Fruit fly (Drosophila melanogaster) whole organism, embryonic: Measurements from ENCODE around the gene Naa20A.
A peak's percentile ranks its signal among the peaks of the same experiment; 100 is the strongest.

ENCODE experiments used
- Atf-2 ChIP-seq: fragments of 200-800 bp; sonication (Bioruptor generic); optimal IDR thresholded peaks from 2 replicates; lab custom pipeline; 2016; ENCODE audit warnings: missing biosample characterization, missing genetic modification characterization
- CG10654 ChIP-seq: fragments of 200-800 bp; sonication (Bioruptor generic); optimal IDR thresholded peaks from 2 replicates; lab custom pipeline; 2016; ENCODE audit warnings: missing biosample characterization, missing genetic modification characterization
- CG12769 ChIP-seq: fragments of 200-800 bp; sonication (Bioruptor generic); optimal IDR thresholded peaks from 2 replicates; lab custom pipeline; 2019; ENCODE audit warnings: missing biosample characterization, mild to moderate bottlenecking, missing genetic modification characterization, moderate library complexity
- CG30020 ChIP-seq: fragments of 200-800 bp; optimal IDR thresholded peaks from 2 replicates; lab custom pipeline; 2019; ENCODE audit warnings: missing biosample characterization, mild to moderate bottlenecking, missing genetic modification characterization, moderate library complexity
- CG34422 ChIP-seq: fragments of 200-800 bp; sonication (Bioruptor generic); IDR thresholded peaks from 3 replicates; pipeline ENCODE4 v1.3.6; 2022; ENCODE audit warnings: missing biosample characterization, missing genetic modification characterization
- CG3838 ChIP-seq: fragments of 200-800 bp; sonication (Bioruptor generic); optimal IDR thresholded peaks from 3 replicates; lab custom pipeline; 2016; ENCODE audit warnings: missing biosample characterization, missing genetic modification characterization
- CG6254 ChIP-seq: fragments of 200-800 bp; sonication (Bioruptor generic); optimal IDR thresholded peaks from 3 replicates; lab custom pipeline; 2017; ENCODE audit warnings: mild to moderate bottlenecking, missing biosample characterization, missing genetic modification reagents, missing genetic modification characterization
- D19B ChIP-seq: fragments of 200-800 bp; sonication (Bioruptor generic); optimal IDR thresholded peaks from 2 replicates; lab custom pipeline; 2017; ENCODE audit warnings: missing biosample characterization, mild to moderate bottlenecking, missing genetic modification characterization
- Gsc ChIP-seq: fragments of 200-800 bp; sonication (Bioruptor generic); IDR thresholded peaks from 2 replicates; pipeline ENCODE4 v1.3.6; 2022; ENCODE audit warnings: missing biosample characterization, missing genetic modification characterization
- Med ChIP-seq: fragments of 200-800 bp; sonication (Bioruptor generic); peaks from one replicate; lab custom pipeline; 2016; ENCODE audit warnings: missing biosample characterization, missing genetic modification characterization, mild to moderate bottlenecking, inconsistent platforms, moderate library complexity
- crp ChIP-seq, 2 experiments: fragments of 200-800 bp; sonication (Bioruptor generic); optimal IDR thresholded peaks; 2 replicates in 1 of 2; 3 replicates in 1 of 2; lab custom pipeline; 2017; ENCODE audit warnings: missing biosample characterization in 2 of 2, missing genetic modification characterization in 2 of 2, mild to moderate bottlenecking in 1 of 2, moderate library complexity in 1 of 2
- exex ChIP-seq: fragments of 200-800 bp; sonication (Bioruptor generic); optimal IDR thresholded peaks from 4 replicates; lab custom pipeline; 2018; ENCODE audit warnings: missing biosample characterization, mild to moderate bottlenecking, missing genetic modification characterization, moderate library complexity
- sd ChIP-seq: fragments of 200-800 bp; sonication (Bioruptor generic); optimal IDR thresholded peaks from 3 replicates; lab custom pipeline; 2018; ENCODE audit warnings: missing biosample characterization, mild to moderate bottlenecking, missing genetic modification characterization, moderate library complexity
- sens-2 ChIP-seq: fragments of 200-800 bp; sonication (Bioruptor generic); IDR thresholded peaks from 2 replicates; pipeline ENCODE4 v1.3.6; 2022; ENCODE audit warnings: missing biosample characterization, missing genetic modification characterization
- ssp ChIP-seq: fragments of 200-800 bp; sonication (Bioruptor generic); IDR thresholded peaks from 2 replicates; pipeline ENCODE4 v1.3.6; 2022; ENCODE audit warnings: missing biosample characterization, missing genetic modification characterization

The Naa20A gene

dm6 chrX:19577940-19578632, 44.8 kb downstream of the Naa20A start (continued):
- peak; percentile 42 for TF ChIP-seq Med (GFP tag; lab: Kevin White, UChicago)
- TF ChIP-seq exex (tag; lab: Kevin White, UChicago): no peak
- no peak for TF ChIP-seq ssp (GFP tag; lab: Robert Waterston, UW)
- no peak for TF ChIP-seq CG3838 (GFP tag; lab: Kevin White, UChicago)
- TF ChIP-seq CG34422: no peak
- no peak for TF ChIP-seq sd
- no peak for TF ChIP-seq Gsc
- TF ChIP-seq CG30020 (tag; lab: Kevin White, UChicago): no peak
- TF ChIP-seq D19B: peak; percentile 52
- no peak for TF ChIP-seq Atf-2 (GFP tag; lab: Kevin White, UChicago)
- TF ChIP-seq sens-2 (GFP tag; lab: Robert Waterston, UW): no peak
- no peak for TF ChIP-seq CG12769 (tag; lab: Kevin White, UChicago)
- no peak for TF ChIP-seq crp (GFP tag; optimal IDR thresholded peaks at IDR 0.05; lab: Kevin White, UChicago)

dm6 chrX:19573687-19574086, 49.2 kb downstream of the Naa20A start:
- TF ChIP-seq CG10654 (GFP tag; lab: Kevin White, UChicago): no peak
- TF ChIP-seq CG6254 (GFP tag; lab: Kevin White, UChicago): peak; percentile 73
